Worm (Caenorhabditis elegans) whole organism, midembryonic: ENCODE data around the gene dcaf-1.

ENCODE experiments used
- flt-1 ChIP-seq: fragments of 200-800 bp; sonication (Bioruptor generic); IDR thresholded peaks from 2 replicates; pipeline ENCODE4 v1.3.6; 2022; ENCODE audit warnings: missing genetic modification characterization, missing compliant biosample characterization
- ztf-23 ChIP-seq: fragments of 200-800 bp; sonication (Bioruptor generic); IDR thresholded peaks from 2 replicates; pipeline ENCODE4 v1.3.6; 2022; ENCODE audit warnings: missing genetic modification reagents, missing genetic modification characterization, missing compliant biosample characterization
- ztf-29 ChIP-seq: fragments of 200-800 bp; sonication (Bioruptor generic); IDR thresholded peaks from 2 replicates; pipeline ENCODE4 v1.3.6; 2022; ENCODE audit warnings: missing genetic modification reagents, missing genetic modification characterization, missing compliant biosample characterization

- TF ChIP-seq flt-1 (GFP tag; lab: Robert Waterston, UW): no peak
- no peak for TF ChIP-seq ztf-29
- TF ChIP-seq ztf-23 (GFP tag; lab: Robert Waterston, UW): no peak
Measured at ce11 chrIV:9673206-9673605, 33.3 kb downstream of the dcaf-1 start.
